Worm (Caenorhabditis elegans) whole organism, L4/young adult: ENCODE data around the gene vps-45.

Experiments used
- W03F9.2 ChIP-seq: fragments of 150-350 bp; optimal IDR thresholded peaks from 2 replicates; lab custom pipeline; 2014; ENCODE audit warnings: missing biosample characterization, missing genetic modification characterization
- dao-5 ChIP-seq: sonication (generic microtip); optimal IDR thresholded peaks from 2 replicates; lab custom pipeline; 2016; ENCODE audit warnings: missing genotype, missing genetic modification characterization, moderate library complexity, missing compliant biosample characterization
- him-1 ChIP-seq: sonication (generic microtip); optimal IDR thresholded peaks from 2 replicates; lab custom pipeline; 2016; ENCODE audit warnings: missing genotype, missing genetic modification reagents, missing genetic modification characterization, missing compliant biosample characterization

DNA sequence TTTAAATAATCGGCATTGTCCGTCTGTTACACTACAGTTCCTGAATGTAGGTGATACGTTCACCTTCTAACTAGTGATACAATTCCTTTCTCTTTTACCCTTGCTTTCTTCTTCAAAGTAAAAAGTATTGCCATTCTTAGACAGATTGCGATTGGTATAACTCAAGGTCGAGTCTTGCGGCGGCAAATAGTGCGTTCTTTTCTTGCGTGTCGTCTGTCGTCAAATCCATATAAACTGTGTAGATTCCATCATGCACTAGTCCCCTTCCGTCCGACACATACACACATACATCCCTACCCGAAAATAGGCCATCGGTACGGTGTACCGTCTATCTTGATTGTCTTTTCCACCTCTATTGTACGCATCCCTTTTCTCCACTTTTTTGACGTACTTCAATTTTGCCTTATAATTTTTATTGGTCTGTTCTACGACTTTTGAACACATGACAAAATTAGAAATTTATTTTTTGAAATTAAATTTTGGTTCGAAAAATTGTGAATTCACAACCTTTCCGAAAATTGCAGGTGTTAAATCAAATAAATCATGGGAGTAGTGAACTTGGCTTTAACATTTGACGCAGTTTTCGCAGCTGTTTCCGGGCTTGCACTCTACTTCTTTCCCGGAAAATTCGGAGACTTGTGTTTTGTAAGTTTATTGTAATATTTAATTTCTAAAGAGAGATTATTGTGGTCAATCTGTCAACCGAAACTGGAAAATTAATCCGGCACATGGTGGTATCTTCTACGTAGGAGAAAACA is 5.8 kb upstream of the vps-45 start, which contains the start of gene C44C1.1:
- TF ChIP-seq W03F9.2 (tag; lab: Kevin White, UChicago) (no peak), him-1 (tag; lab: Kevin White, UChicago) (no peak), dao-5 (tag; lab: Kevin White, UChicago) (no peak)
